Worm (Caenorhabditis elegans) whole organism, early embryonic: ENCODE measurements around the gene R11D1.10.

Experiments
- B0310.2 ChIP-seq: sonication (generic microtip); optimal IDR thresholded peaks from 2 replicates; lab custom pipeline; 2016; ENCODE audit warnings: mild to moderate bottlenecking, missing genetic modification characterization, missing compliant biosample characterization
- F13C5.2 ChIP-seq: sonication (generic microtip); optimal IDR thresholded peaks from 2 replicates; lab custom pipeline; 2017; ENCODE audit warnings: mild to moderate bottlenecking, missing genetic modification characterization, inconsistent platforms, missing compliant biosample characterization
- aly-1 ChIP-seq: sonication (generic microtip); optimal IDR thresholded peaks from 2 replicates; lab custom pipeline; 2016; ENCODE audit warnings: missing genetic modification characterization, missing compliant biosample characterization
- ama-1 ChIP-seq: fragments of 150-350 bp; optimal IDR thresholded peaks from 2 replicates; lab custom pipeline; 2014
- ceh-13 ChIP-seq: fragments of 200-800 bp; sonication (Bioruptor generic); optimal IDR thresholded peaks from 2 replicates; lab custom pipeline; 2018; ENCODE audit warnings: mild to moderate bottlenecking, missing genetic modification characterization, missing compliant biosample characterization
- ceh-36 ChIP-seq: sonication (generic microtip); optimal IDR thresholded peaks from 2 replicates; lab custom pipeline; 2016; ENCODE audit warnings: missing genetic modification characterization, inconsistent platforms, missing compliant biosample characterization
- ets-7 ChIP-seq: sonication (generic microtip); optimal IDR thresholded peaks from 2 replicates; lab custom pipeline; 2016; ENCODE audit warnings: missing genotype, missing genetic modification characterization, missing compliant biosample characterization
- flt-1 ChIP-seq: fragments of 200-800 bp; sonication (Bioruptor generic); IDR thresholded peaks from 2 replicates; pipeline ENCODE4 v1.3.6; 2022; ENCODE audit warnings: missing genetic modification characterization, missing compliant biosample characterization
- hmbx-1 ChIP-seq: sonication (generic microtip); optimal IDR thresholded peaks from 2 replicates; lab custom pipeline; 2016; ENCODE audit warnings: mild to moderate bottlenecking, missing genetic modification characterization, missing compliant biosample characterization
- hmg-4 ChIP-seq: fragments of 200-800 bp; sonication (Bioruptor generic); optimal IDR thresholded peaks from 2 replicates; lab custom pipeline; 2018; ENCODE audit warnings: mild to moderate bottlenecking, missing genetic modification characterization, missing compliant biosample characterization
- hnd-1 ChIP-seq: sonication (generic microtip); optimal IDR thresholded peaks from 2 replicates; lab custom pipeline; 2016; ENCODE audit warnings: missing genetic modification characterization, missing compliant biosample characterization
- pes-1 ChIP-seq: fragments of 200-800 bp; sonication (Bioruptor generic); IDR thresholded peaks from 2 replicates; pipeline ENCODE4 v1.3.6; 2022; ENCODE audit warnings: missing genetic modification reagents, missing genetic modification characterization, missing compliant biosample characterization
- scrt-1 ChIP-seq: fragments of 200-800 bp; sonication (Bioruptor generic); IDR thresholded peaks from 2 replicates; pipeline ENCODE4 v1.3.6; 2022; ENCODE audit warnings: missing genetic modification characterization, missing compliant biosample characterization
- sea-1 ChIP-seq: fragments of 200-800 bp; sonication (Bioruptor generic); conservative IDR thresholded peaks from 2 replicates; pipeline ENCODE4 v1.3.6; 2022; ENCODE audit warnings: missing genetic modification characterization, missing compliant biosample characterization
- tbx-11 ChIP-seq: fragments of 200-800 bp; sonication (Bioruptor generic); IDR thresholded peaks from 2 replicates; pipeline ENCODE4 v1.3.6; 2022; ENCODE audit warnings: missing genetic modification characterization, missing compliant biosample characterization
- tbx-37 ChIP-seq: fragments of 200-800 bp; sonication (Bioruptor generic); conservative IDR thresholded peaks from 2 replicates; pipeline ENCODE4 v1.3.6; 2022; ENCODE audit warnings: missing genetic modification reagents, missing genetic modification characterization, missing compliant biosample characterization
- tra-4 ChIP-seq: sonication (generic microtip); optimal IDR thresholded peaks from 2 replicates; lab custom pipeline; 2017; ENCODE audit warnings: missing genetic modification characterization, missing compliant biosample characterization

The R11D1.10 gene

DNA sequence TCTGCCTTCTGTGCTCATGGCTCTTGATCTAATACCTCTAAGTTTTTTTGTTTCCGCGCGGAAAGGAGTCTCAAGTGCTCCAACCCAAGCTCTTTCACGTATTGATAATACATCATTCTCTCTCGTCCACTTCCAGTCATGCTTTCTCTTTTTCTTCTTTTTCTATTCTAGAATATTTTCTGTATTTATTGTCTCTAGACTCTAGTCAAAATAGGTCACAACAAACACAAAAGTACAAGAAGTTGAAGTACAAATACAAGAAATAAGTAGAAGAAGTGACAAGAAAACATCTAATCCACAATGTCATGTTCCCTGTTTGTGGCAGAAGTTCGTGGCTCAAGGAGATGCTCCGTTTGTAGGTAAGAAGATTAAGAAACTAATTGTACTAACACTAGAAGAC is 43.9 kb downstream of the R11D1.10 start, which contains the start of gene ZC455.1:
Gene ZC455.1 (plus strand): TSS at position 301 of the 400 bp plus-strand sequence.
- TF ChIP-seq F13C5.2 (tag; lab: Kevin White, UChicago) (no peak), ets-7 (no peak), hmg-4 (GFP tag; lab: Kevin White, UChicago) (no peak), tbx-11 (GFP tag; lab: Robert Waterston, UW) (no peak), tbx-37 (GFP tag; lab: Robert Waterston, UW) (no peak), aly-1 (no peak), ceh-36 (tag; lab: Kevin White, UChicago) (no peak)

DNA sequence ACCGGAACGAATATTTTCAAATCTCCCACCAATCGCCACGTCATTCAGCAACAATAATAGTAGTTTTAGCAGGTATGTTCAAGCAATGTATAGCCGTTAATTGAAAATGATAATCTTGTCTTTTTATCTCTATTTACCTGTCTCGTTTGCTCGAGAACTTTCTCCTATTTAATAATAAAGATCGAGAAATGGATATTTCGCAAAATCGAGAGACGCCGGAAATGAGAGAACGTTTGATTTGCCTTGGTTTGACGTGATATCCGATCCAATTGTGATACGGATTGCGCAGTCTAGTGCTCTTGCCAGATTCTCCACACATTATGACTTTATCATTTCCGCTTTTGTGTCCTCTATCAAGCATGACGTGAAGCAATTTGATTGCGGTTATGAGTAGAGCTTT is 44.5 kb downstream of the R11D1.10 start:
- TF ChIP-seq B0310.2 (tag; lab: Kevin White, UChicago) (no peak), hmbx-1 (tag; lab: Kevin White, UChicago) (no peak), aly-1 (no peak), scrt-1 (GFP tag; lab: Robert Waterston, UW) (no peak)

DNA sequence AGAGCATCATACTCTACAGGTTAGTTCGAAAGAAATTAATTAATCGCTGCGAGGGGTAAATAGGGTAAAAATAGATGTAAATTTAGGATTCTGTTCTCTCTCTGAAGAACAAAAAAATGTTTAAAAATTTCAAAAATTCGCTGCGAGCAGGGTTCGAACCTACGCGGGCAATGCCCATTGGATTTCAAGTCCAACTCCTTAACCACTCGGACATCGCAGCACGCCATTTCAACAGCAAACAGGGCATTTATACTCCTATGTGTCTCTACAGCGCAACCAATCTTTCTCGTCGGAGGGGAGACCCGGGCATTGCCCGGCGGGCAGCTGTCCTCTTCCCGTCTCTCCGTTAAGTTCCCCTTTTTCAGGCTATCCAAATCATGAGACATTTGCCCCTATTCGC is 50.9 kb downstream of the R11D1.10 start:
- TF ChIP-seq ceh-13 (GFP tag; lab: Kevin White, UChicago) = peak; percentile 85
- peak; percentile 98 for TF ChIP-seq scrt-1 (GFP tag; lab: Robert Waterston, UW)
- peak; percentile 94 for TF ChIP-seq hmg-4 (GFP tag; lab: Kevin White, UChicago)
- peak; percentile 88 for TF ChIP-seq hnd-1 (tag; lab: Kevin White, UChicago)
- TF ChIP-seq tra-4 (tag; lab: Kevin White, UChicago) = peak; percentile 74
- TF ChIP-seq B0310.2 (tag; lab: Kevin White, UChicago) = peak; percentile 90
- TF ChIP-seq F13C5.2 (tag; lab: Kevin White, UChicago) = peak; percentile 88
- TF ChIP-seq tbx-37 (GFP tag; lab: Robert Waterston, UW) = peak; percentile 94
- peak; percentile 98 for TF ChIP-seq sea-1 (GFP tag; lab: Robert Waterston, UW)
- TF ChIP-seq ets-7 = peak; percentile 77
- peak; percentile 93 for TF ChIP-seq ceh-36 (tag; lab: Kevin White, UChicago)
- TF ChIP-seq pes-1 = peak; percentile 97
- peak; percentile 97 for TF ChIP-seq flt-1
- peak; percentile 90 for TF ChIP-seq aly-1
- peak; percentile 80 for TF ChIP-seq hmbx-1 (tag; lab: Kevin White, UChicago)
- TF ChIP-seq tbx-11 (GFP tag; lab: Robert Waterston, UW) = peak; percentile 95
- TF ChIP-seq ama-1 (lab: Kevin White, UChicago) = no peak
